Fruit fly (Drosophila melanogaster) whole organism, prepupa: ENCODE measurements around the gene CG9662.

Experiments used
- Blimp-1 ChIP-seq: fragments of 200-800 bp; sonication (Bioruptor generic); optimal IDR thresholded peaks from 3 replicates; lab custom pipeline; 2017; ENCODE audit warnings: missing biosample characterization, missing genetic modification characterization, mild to moderate bottlenecking, moderate library complexity, missing genetic modification reagents
- CG10631 ChIP-seq: fragments of 200-800 bp; sonication (Bioruptor generic); optimal IDR thresholded peaks from 2 replicates; lab custom pipeline; 2016; ENCODE audit warnings: missing biosample characterization, missing genetic modification characterization
- CG10669 ChIP-seq: fragments of 200-800 bp; sonication (Bioruptor generic); optimal IDR thresholded peaks from 3 replicates; lab custom pipeline; 2018; ENCODE audit warnings: missing biosample characterization, mild to moderate bottlenecking, missing genetic modification characterization, moderate library complexity
- CG11294 ChIP-seq: fragments of 200-800 bp; sonication (Bioruptor generic); IDR thresholded peaks from 2 replicates; pipeline ENCODE4 v1.3.6; 2022; ENCODE audit warnings: missing biosample characterization, missing genetic modification characterization
- CG11762 ChIP-seq: fragments of 200-800 bp; sonication (Bioruptor generic); optimal IDR thresholded peaks from 3 replicates; lab custom pipeline; 2016; ENCODE audit warnings: missing biosample characterization, missing genetic modification characterization; ENCODE audit not compliant: insufficient read depth
- CG11902 ChIP-seq: fragments of 200-800 bp; sonication (Bioruptor generic); optimal IDR thresholded peaks from 3 replicates; lab custom pipeline; 2016; ENCODE audit warnings: missing biosample characterization, missing genetic modification characterization
- CG15336 ChIP-seq: fragments of 200-800 bp; sonication (Bioruptor generic); IDR thresholded peaks from 2 replicates; pipeline ENCODE4 v1.3.6; 2022; ENCODE audit warnings: missing biosample characterization, missing genetic modification characterization
- CG1621 ChIP-seq: fragments of 200-800 bp; sonication (Bioruptor generic); optimal IDR thresholded peaks from 3 replicates; lab custom pipeline; 2018; ENCODE audit warnings: missing biosample characterization, mild to moderate bottlenecking, missing genetic modification characterization
- CG16779 ChIP-seq: fragments of 200-800 bp; sonication (Bioruptor generic); optimal IDR thresholded peaks from 3 replicates; lab custom pipeline; 2017; ENCODE audit warnings: missing biosample characterization, mild to moderate bottlenecking, missing genetic modification characterization
- CG3032 ChIP-seq: fragments of 200-800 bp; optimal IDR thresholded peaks from 2 replicates; lab custom pipeline; 2019; ENCODE audit warnings: missing biosample characterization, mild to moderate bottlenecking, missing genetic modification characterization, moderate library complexity
- CG32006 ChIP-seq: fragments of 200-800 bp; sonication (Bioruptor generic); optimal IDR thresholded peaks from 3 replicates; lab custom pipeline; 2017; ENCODE audit warnings: missing biosample characterization, mild to moderate bottlenecking, missing genetic modification characterization
- CG34406 ChIP-seq: fragments of 200-800 bp; sonication (Bioruptor generic); optimal IDR thresholded peaks from 3 replicates; lab custom pipeline; 2016; ENCODE audit warnings: missing biosample characterization, missing genetic modification characterization
- CG3919 ChIP-seq: fragments of 200-800 bp; sonication (Bioruptor generic); optimal IDR thresholded peaks from 3 replicates; lab custom pipeline; 2016; ENCODE audit warnings: missing biosample characterization, missing genetic modification characterization
- CG4318 ChIP-seq: fragments of 200-800 bp; sonication (Bioruptor generic); optimal IDR thresholded peaks from 3 replicates; lab custom pipeline; 2017; ENCODE audit warnings: missing biosample characterization, mild to moderate bottlenecking, missing genetic modification characterization
- CG6163 ChIP-seq: fragments of 200-800 bp; sonication (Bioruptor generic); IDR thresholded peaks from 3 replicates; pipeline ENCODE4 v1.3.6; 2022; ENCODE audit warnings: missing biosample characterization, missing genetic modification characterization
- CG6276 ChIP-seq: fragments of 200-800 bp; sonication (Bioruptor generic); optimal IDR thresholded peaks from 2 replicates; lab custom pipeline; 2017; ENCODE audit warnings: missing biosample characterization, mild to moderate bottlenecking, missing genetic modification characterization
- CG6792 ChIP-seq: fragments of 200-800 bp; sonication (Bioruptor generic); optimal IDR thresholded peaks from 3 replicates; lab custom pipeline; 2016; ENCODE audit warnings: missing biosample characterization, missing genetic modification characterization
- CG6808 ChIP-seq: fragments of 200-800 bp; sonication (Bioruptor generic); optimal IDR thresholded peaks from 3 replicates; lab custom pipeline; 2017; ENCODE audit warnings: missing biosample characterization, missing genetic modification characterization, mild to moderate bottlenecking, moderate library complexity, missing genetic modification reagents
- CG7368 ChIP-seq: fragments of 200-800 bp; sonication (Bioruptor generic); optimal IDR thresholded peaks from 3 replicates; lab custom pipeline; 2016; ENCODE audit warnings: missing biosample characterization, missing genetic modification characterization
- CG8119 ChIP-seq: fragments of 200-800 bp; sonication (Bioruptor generic); IDR thresholded peaks from 3 replicates; pipeline ENCODE4 v1.3.6; 2022; ENCODE audit warnings: missing biosample characterization, missing genetic modification characterization
- CG8319 ChIP-seq: fragments of 200-800 bp; sonication (Bioruptor generic); optimal IDR thresholded peaks from 3 replicates; lab custom pipeline; 2016; ENCODE audit warnings: missing biosample characterization, missing genetic modification characterization
- CG8632 ChIP-seq: fragments of 200-800 bp; sonication (Bioruptor generic); optimal IDR thresholded peaks from 3 replicates; lab custom pipeline; 2016; ENCODE audit warnings: missing biosample characterization, missing genetic modification characterization
- Eip78C ChIP-seq: fragments of 200-800 bp; sonication (Bioruptor generic); peaks from one replicate; lab custom pipeline; 2016; ENCODE audit warnings: missing biosample characterization, missing genetic modification characterization
- Eip93F ChIP-seq: fragments of 200-800 bp; sonication (Bioruptor generic); optimal IDR thresholded peaks from 2 replicates; lab custom pipeline; 2016; ENCODE audit warnings: missing biosample characterization, mild to moderate bottlenecking, missing genetic modification characterization
- Ets21C ChIP-seq: fragments of 200-800 bp; sonication (Bioruptor generic); optimal IDR thresholded peaks from 3 replicates; lab custom pipeline; 2016; ENCODE audit warnings: missing biosample characterization, missing genetic modification characterization
- Gug ChIP-seq: fragments of 200-800 bp; sonication (Bioruptor generic); IDR thresholded peaks from 2 replicates; pipeline ENCODE4 v1.3.6; 2022; ENCODE audit warnings: missing biosample characterization, missing genetic modification characterization
- Hr4 ChIP-seq: fragments of 200-800 bp; sonication (Bioruptor generic); optimal IDR thresholded peaks from 3 replicates; lab custom pipeline; 2016; ENCODE audit warnings: missing biosample characterization, missing genetic modification characterization
- Lpt ChIP-seq: fragments of 200-800 bp; sonication (Bioruptor generic); optimal IDR thresholded peaks from 3 replicates; lab custom pipeline; 2016; ENCODE audit warnings: missing biosample characterization, missing genetic modification characterization
- Smox ChIP-seq: fragments of 200-800 bp; sonication (Bioruptor generic); optimal IDR thresholded peaks from 3 replicates; lab custom pipeline; 2016; ENCODE audit warnings: missing biosample characterization, missing genetic modification characterization
- Sox102F ChIP-seq: fragments of 200-800 bp; sonication (Bioruptor generic); optimal IDR thresholded peaks from 2 replicates; lab custom pipeline; 2016; ENCODE audit warnings: missing biosample characterization, mild to moderate bottlenecking, missing genetic modification characterization
- Sox14 ChIP-seq: fragments of 200-800 bp; sonication (Bioruptor generic); optimal IDR thresholded peaks from 3 replicates; lab custom pipeline; 2016; ENCODE audit warnings: missing biosample characterization, missing genetic modification characterization
- Sox15 ChIP-seq: fragments of 200-800 bp; sonication (Bioruptor generic); optimal IDR thresholded peaks from 3 replicates; lab custom pipeline; 2016; ENCODE audit warnings: missing biosample characterization, missing genetic modification characterization
- acj6 ChIP-seq: fragments of 200-800 bp; sonication (Bioruptor generic); optimal IDR thresholded peaks from 3 replicates; lab custom pipeline; 2016; ENCODE audit warnings: missing biosample characterization, missing genetic modification characterization
- cyc ChIP-seq: fragments of 200-800 bp; sonication (Bioruptor generic); optimal IDR thresholded peaks from 3 replicates; lab custom pipeline; 2016; ENCODE audit warnings: missing biosample characterization, missing genetic modification characterization
- dac ChIP-seq: fragments of 200-800 bp; sonication (Bioruptor generic); optimal IDR thresholded peaks from 2 replicates; lab custom pipeline; 2017; ENCODE audit warnings: missing biosample characterization, mild to moderate bottlenecking, missing genetic modification characterization
- dsx ChIP-seq: fragments of 200-800 bp; optimal IDR thresholded peaks from 3 replicates; lab custom pipeline; 2019; ENCODE audit warnings: missing biosample characterization, mild to moderate bottlenecking, missing genetic modification characterization, moderate library complexity; ENCODE audit not compliant: poor library complexity, severe bottlenecking
- eg ChIP-seq: fragments of 200-800 bp; sonication (Bioruptor generic); IDR thresholded peaks from 3 replicates; pipeline ENCODE4 v1.3.6; 2022; ENCODE audit warnings: missing biosample characterization, missing genetic modification characterization
- esn ChIP-seq: fragments of 200-800 bp; sonication (Bioruptor generic); optimal IDR thresholded peaks from 2 replicates; lab custom pipeline; 2016; ENCODE audit warnings: missing biosample characterization, mild to moderate bottlenecking, missing genetic modification characterization, moderate library complexity
- fd59A ChIP-seq: fragments of 200-800 bp; sonication (Bioruptor generic); optimal IDR thresholded peaks from 2 replicates; lab custom pipeline; 2017; ENCODE audit warnings: missing biosample characterization, mild to moderate bottlenecking, missing genetic modification characterization, missing genetic modification reagents
- fd85E ChIP-seq: fragments of 200-800 bp; sonication (Bioruptor generic); optimal IDR thresholded peaks from 3 replicates; lab custom pipeline; 2016; ENCODE audit warnings: missing biosample characterization, missing genetic modification characterization
- fkh ChIP-seq: fragments of 200-800 bp; sonication (Bioruptor generic); optimal IDR thresholded peaks from 3 replicates; lab custom pipeline; 2017; ENCODE audit warnings: missing biosample characterization, mild to moderate bottlenecking, missing genetic modification characterization, moderate library complexity
- lz ChIP-seq: fragments of 200-800 bp; sonication (Bioruptor generic); optimal IDR thresholded peaks from 3 replicates; lab custom pipeline; 2016; ENCODE audit warnings: missing biosample characterization, missing genetic modification characterization
- pdm3 ChIP-seq: fragments of 200-800 bp; sonication (Bioruptor generic); optimal IDR thresholded peaks from 3 replicates; lab custom pipeline; 2016; ENCODE audit warnings: missing biosample characterization, missing genetic modification characterization
- svp ChIP-seq: fragments of 200-800 bp; sonication (Bioruptor generic); peaks from one replicate; lab custom pipeline; 2016; ENCODE audit warnings: missing biosample characterization, missing genetic modification characterization
- topi ChIP-seq: fragments of 200-800 bp; sonication (Bioruptor generic); optimal IDR thresholded peaks from 3 replicates; lab custom pipeline; 2016; ENCODE audit warnings: missing biosample characterization, missing genetic modification characterization
- vri ChIP-seq: fragments of 200-800 bp; sonication (Bioruptor generic); optimal IDR thresholded peaks from 3 replicates; lab custom pipeline; 2016; ENCODE audit warnings: missing biosample characterization, mild to moderate bottlenecking, missing genetic modification characterization

Gene CG9662

DNA sequence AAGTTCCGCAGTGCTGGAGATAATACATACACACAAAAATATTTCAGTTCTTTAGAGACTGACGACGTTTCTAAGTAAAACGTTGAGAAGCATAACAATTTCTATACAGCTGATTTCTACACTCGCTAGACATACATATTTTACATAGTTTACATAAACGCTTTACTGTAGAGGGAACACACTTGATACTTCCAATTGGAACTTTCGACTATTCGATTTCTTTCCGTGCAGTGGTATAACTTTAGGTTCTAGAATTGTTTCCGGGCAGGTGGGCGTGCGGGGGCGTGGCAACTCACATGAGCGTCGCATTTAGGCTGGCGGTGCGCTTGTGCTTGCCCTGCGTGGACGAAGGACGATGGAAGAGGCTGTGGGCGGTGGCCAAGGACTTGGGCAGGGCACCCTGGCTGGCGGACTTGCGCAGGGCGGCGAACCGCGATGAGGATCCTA is 4.0 kb downstream of the CG9662 start (continued):
- peak; percentile 71 for TF ChIP-seq svp (GFP tag; lab: Kevin White, UChicago)
- peak; percentile 16 for TF ChIP-seq topi (GFP tag; lab: Kevin White, UChicago)
- no peak for TF ChIP-seq fd85E (GFP tag; lab: Kevin White, UChicago)
- peak; percentile 17 for TF ChIP-seq CG4318 (GFP tag; lab: Kevin White, UChicago)
- no peak for TF ChIP-seq CG3032 (tag; lab: Kevin White, UChicago)
- no peak for TF ChIP-seq Ets21C (GFP tag; lab: Kevin White, UChicago)
- TF ChIP-seq dsx: no peak

DNA sequence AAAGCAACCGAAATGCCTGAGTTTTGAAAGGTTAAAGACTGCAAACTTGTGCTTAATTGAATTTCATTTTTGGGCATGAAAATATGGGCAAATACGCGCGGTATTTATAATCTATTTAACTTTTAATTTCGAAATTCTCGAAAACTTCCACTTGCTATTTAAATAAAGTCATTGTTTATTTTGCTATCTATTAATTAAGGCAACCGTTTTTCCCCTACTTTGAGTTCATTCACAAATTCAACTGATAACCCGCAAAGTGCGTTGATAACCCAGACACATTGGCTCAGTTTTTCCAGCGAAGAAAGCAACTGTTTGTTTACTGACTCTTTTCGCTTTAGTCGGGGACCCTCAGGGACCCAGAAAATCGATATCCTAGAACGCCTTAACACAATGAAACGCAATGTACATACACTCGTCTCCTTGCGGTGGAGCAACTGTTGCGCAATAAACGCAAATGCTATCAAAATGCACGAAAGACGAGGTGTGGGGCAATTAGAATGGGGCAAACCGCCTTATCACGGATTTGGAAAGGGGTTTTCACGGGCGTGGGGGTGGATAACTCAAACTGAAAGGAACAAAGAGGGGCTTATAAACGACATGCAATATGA is 4.7 kb downstream of the CG9662 start:
- TF ChIP-seq svp (GFP tag; lab: Kevin White, UChicago): peak; percentile 65
- no peak for TF ChIP-seq Smox (GFP tag; lab: Kevin White, UChicago)
- TF ChIP-seq fkh (GFP tag; lab: Kevin White, UChicago): no peak
- TF ChIP-seq vri (GFP tag; lab: Kevin White, UChicago): peak; percentile 91
- TF ChIP-seq CG6792 (GFP tag; lab: Kevin White, UChicago): no peak
- TF ChIP-seq pdm3 (GFP tag; lab: Kevin White, UChicago): no peak
- no peak for TF ChIP-seq CG8319
- peak; percentile 36 for TF ChIP-seq Eip93F (GFP tag; lab: Kevin White, UChicago)
- peak; percentile 24 for TF ChIP-seq CG32006 (GFP tag; lab: Kevin White, UChicago)
- no peak for TF ChIP-seq Blimp-1 (GFP tag; lab: Kevin White, UChicago)
- TF ChIP-seq esn (GFP tag; lab: Kevin White, UChicago): no peak
- TF ChIP-seq CG11294 (GFP tag; lab: Robert Waterston, UW): no peak

DNA sequence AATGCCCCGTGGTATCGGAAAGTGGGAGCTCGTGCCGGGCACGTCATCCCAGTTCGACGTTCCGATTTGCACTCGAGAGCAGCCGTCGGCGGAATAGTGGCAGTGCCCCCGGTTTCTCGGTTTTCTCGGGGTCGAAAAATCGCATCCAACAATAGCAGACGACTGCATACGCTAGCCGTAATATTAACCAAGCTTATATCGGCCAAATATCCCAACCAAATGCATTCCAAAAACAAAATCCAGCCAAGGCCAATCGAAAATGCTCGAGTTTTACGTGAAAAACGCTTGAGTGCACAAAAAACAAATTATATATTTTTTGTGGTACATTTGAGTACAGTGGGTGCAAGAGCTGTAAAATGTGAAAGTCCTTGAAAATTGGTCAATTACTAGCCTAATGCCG is 5.2 kb downstream of the CG9662 start:
- TF ChIP-seq Sox15 (GFP tag; lab: Kevin White, UChicago): no peak
- no peak for TF ChIP-seq CG6792 (GFP tag; lab: Kevin White, UChicago)
- no peak for TF ChIP-seq CG3919 (GFP tag; lab: Kevin White, UChicago)
- no peak for TF ChIP-seq acj6
- no peak for TF ChIP-seq CG7368 (GFP tag; lab: Kevin White, UChicago)
- no peak for TF ChIP-seq Lpt (GFP tag; lab: Kevin White, UChicago)
- TF ChIP-seq CG6163 (GFP tag; lab: Robert Waterston, UW): peak; percentile 62
- no peak for TF ChIP-seq dsx
- no peak for TF ChIP-seq CG10631 (GFP tag; lab: Kevin White, UChicago)
- peak; percentile 68 for TF ChIP-seq Gug
- TF ChIP-seq CG15336 (GFP tag; lab: Robert Waterston, UW): peak; percentile 59
- no peak for TF ChIP-seq Smox (GFP tag; lab: Kevin White, UChicago)
- TF ChIP-seq fd59A (GFP tag; lab: Kevin White, UChicago): peak; percentile 12
- peak; percentile 51 for TF ChIP-seq dac (GFP tag; lab: Kevin White, UChicago)
- TF ChIP-seq CG6276: peak; percentile 37
- TF ChIP-seq Sox14 (GFP tag; lab: Kevin White, UChicago): no peak
- no peak for TF ChIP-seq CG6808
- TF ChIP-seq svp (GFP tag; lab: Kevin White, UChicago): peak; percentile 19
- peak; percentile 43 for TF ChIP-seq Hr4 (GFP tag; lab: Kevin White, UChicago)
- TF ChIP-seq CG8119 (GFP tag; lab: Robert Waterston, UW): peak; percentile 60; the same call in 1 of the 3 replicates
- peak; percentile 78 for TF ChIP-seq CG32006 (GFP tag; lab: Kevin White, UChicago)
- TF ChIP-seq Sox102F (GFP tag; lab: Kevin White, UChicago): no peak
- no peak for TF ChIP-seq CG1621 (tag; lab: Kevin White, UChicago)
- no peak for TF ChIP-seq lz (GFP tag; lab: Kevin White, UChicago)
- TF ChIP-seq CG34406 (GFP tag; lab: Kevin White, UChicago): no peak
- no peak for TF ChIP-seq CG8632
- TF ChIP-seq CG11762 (GFP tag; lab: Kevin White, UChicago): no peak
- TF ChIP-seq Eip93F (GFP tag; lab: Kevin White, UChicago): no peak
- TF ChIP-seq CG11902 (GFP tag; lab: Kevin White, UChicago): no peak
- peak; percentile 24 for TF ChIP-seq CG16779
- TF ChIP-seq CG8319: no peak
- TF ChIP-seq CG4318 (GFP tag; lab: Kevin White, UChicago): peak; percentile 32
- TF ChIP-seq CG10669 (GFP tag; lab: Kevin White, UChicago): peak; percentile 29
- TF ChIP-seq pdm3 (GFP tag; lab: Kevin White, UChicago): no peak
- no peak for TF ChIP-seq cyc
- peak; percentile 38 for TF ChIP-seq Eip78C (GFP tag; lab: Kevin White, UChicago)
- TF ChIP-seq eg (GFP tag; lab: Robert Waterston, UW): no peak; the same call in 1 of the 3 replicates
- TF ChIP-seq vri (GFP tag; lab: Kevin White, UChicago): no peak
